Fruit fly (Drosophila melanogaster): ENCODE measurements around the gene CG42812.

Gene CG42812

dm6 chr3R:24319083-24319381 lies 48.9 kb downstream of the CG42812 start:
- TF ChIP-seq pan (optimal IDR thresholded peaks at IDR 0.05) (no peak), CG8478 (optimal IDR thresholded peaks at IDR 0.05) (no peak), usp (GFP tag; optimal IDR thresholded peaks at IDR 0.05) (no peak), EcR (GFP tag; optimal IDR thresholded peaks at IDR 0.05) (no peak), psq (optimal IDR thresholded peaks at IDR 0.05) (no peak), Dll (optimal IDR thresholded peaks at IDR 0.05) (no peak)

dm6 chr3R:24318217-24319082 lies 49.5 kb downstream of the CG42812 start, which contains the start of the genes Nab2 and BRWD3:
Nab2 (minus strand) TSS chr3R:24318419.
BRWD3 (plus strand) TSS chr3R:24319000.
- no peak for TF ChIP-seq EcR (GFP tag; optimal IDR thresholded peaks at IDR 0.05)

Measured in whole organism.